Worm (Caenorhabditis elegans): Measurements from ENCODE around the gene F36D3.4.

ce11 chrV:16483681-16484080 lies 33.8 kb downstream of the F36D3.4 start, which contains the start of gene srh-139:
- no peak for TF ChIP-seq pha-4 (tag; optimal IDR thresholded peaks at IDR 0.05)
- no peak for TF ChIP-seq egrh-3 (GFP tag; IDR thresholded peaks at IDR 0.05)
- TF ChIP-seq madf-10 (tag; optimal IDR thresholded peaks at IDR 0.05): no peak
- TF ChIP-seq attf-6 (GFP tag; IDR thresholded peaks at IDR 0.05): no peak
- no peak for TF ChIP-seq F23B12.7 (tag; optimal IDR thresholded peaks at IDR 0.05; ENCODE audit: insufficient read depth)
- no peak for TF ChIP-seq lin-35 (GFP tag; optimal IDR thresholded peaks at IDR 0.05)

Data from whole organism, young adult.